Fruit fly (Drosophila melanogaster): ENCODE results near the gene CG32512.

The CG32512 gene

DNA sequence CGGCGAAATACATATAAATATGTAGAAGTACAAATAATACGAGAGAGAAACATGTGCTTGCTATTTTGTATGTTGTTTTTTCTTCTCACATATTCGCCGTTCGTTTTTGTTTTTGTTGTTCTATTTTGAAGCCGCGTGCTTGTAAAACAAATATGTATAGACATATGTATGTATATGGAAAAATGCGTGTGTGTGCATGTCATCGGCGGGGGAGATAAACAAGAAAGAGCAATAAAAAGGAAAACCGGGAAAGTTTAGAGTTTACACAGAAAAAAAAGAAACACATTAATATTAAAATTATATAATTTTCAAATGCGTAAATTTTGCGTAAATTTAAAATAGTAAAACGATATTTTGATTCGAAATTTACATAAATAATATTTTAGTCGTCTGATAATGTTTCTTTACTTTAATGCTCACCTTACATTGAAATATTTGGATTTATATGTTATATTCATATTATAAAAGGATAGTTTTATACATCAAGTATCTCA, 21.8 kb downstream of the CG32512 start (continued):
- 0 out of 2 replicates have a peak, but pooled peaks have one; percentile 12 for TF ChIP-seq ttk (GFP tag; IDR thresholded peaks at IDR 0.05)
- TF ChIP-seq Asciz (GFP tag; optimal IDR thresholded peaks at IDR 0.05) = no peak
- TF ChIP-seq CG10209 (GFP tag; optimal IDR thresholded peaks at IDR 0.05) = no peak
- no peak for TF ChIP-seq eyg (GFP tag; optimal IDR thresholded peaks at IDR 0.05)
- no peak for TF ChIP-seq Dip2 (GFP tag; IDR thresholded peaks at IDR 0.05)
- TF ChIP-seq CG13775 (GFP tag; optimal IDR thresholded peaks at IDR 0.05) = no peak
- TF ChIP-seq CG13894 (tag; optimal IDR thresholded peaks at IDR 0.05) = peak; percentile 11
- peak; percentile 23; the same call in 1 of the 2 replicates for TF ChIP-seq CG11696 (GFP tag; IDR thresholded peaks at IDR 0.05)
- peak; percentile 25 for TF ChIP-seq ATbp (GFP tag; optimal IDR thresholded peaks at IDR 0.05)
- peak; percentile 18 for TF ChIP-seq CG6254 (GFP tag; optimal IDR thresholded peaks at IDR 0.05)
- peak; percentile 13 for TF ChIP-seq nerfin-1 (tag; optimal IDR thresholded peaks at IDR 0.05)
- TF ChIP-seq klu (GFP tag; IDR thresholded peaks at IDR 0.05) = no peak
- TF ChIP-seq dmrt99B (tag; optimal IDR thresholded peaks at IDR 0.05) = peak; percentile 52
- TF ChIP-seq HHEX (GFP tag; optimal IDR thresholded peaks at IDR 0.05) = peak; percentile 13
- TF ChIP-seq da (GFP tag; optimal IDR thresholded peaks at IDR 0.05) = no peak
- no peak for TF ChIP-seq Jarid2 (GFP tag; optimal IDR thresholded peaks at IDR 0.05)
- no peak for TF ChIP-seq cato (GFP tag; optimal IDR thresholded peaks at IDR 0.05; ENCODE audit: borderline replicate concordance)
- TF ChIP-seq CG12391 (tag; optimal IDR thresholded peaks at IDR 0.05) = peak; percentile 38
- no peak for TF ChIP-seq Aef1 (GFP tag; IDR thresholded peaks at IDR 0.05)
- TF ChIP-seq fd96Cb (tag; optimal IDR thresholded peaks at IDR 0.05) = peak; percentile 11
- TF ChIP-seq Atf6 (GFP tag; IDR thresholded peaks at IDR 0.05) = peak; percentile 17; the same call in 1 of the 2 replicates
- TF ChIP-seq CG4707 (GFP tag; optimal IDR thresholded peaks at IDR 0.05) = no peak
- peak; percentile 3 for TF ChIP-seq CG8924 (tag; optimal IDR thresholded peaks at IDR 0.05)
- no peak for TF ChIP-seq CG34376 (GFP tag; optimal IDR thresholded peaks at IDR 0.05)
- TF ChIP-seq CG14441 (GFP tag; IDR thresholded peaks at IDR 0.05) = no peak
- TF ChIP-seq Spps (tag; optimal IDR thresholded peaks at IDR 0.05) = peak; percentile 1
- peak; percentile 36 for TF ChIP-seq gsb-n (tag; optimal IDR thresholded peaks at IDR 0.05)
- no peak for TF ChIP-seq sob (GFP tag; IDR thresholded peaks at IDR 0.05)
- no peak for TF ChIP-seq CG2199 (GFP tag; IDR thresholded peaks at IDR 0.05)
- TF ChIP-seq sug (tag; optimal IDR thresholded peaks at IDR 0.05) = no peak
- no peak for TF ChIP-seq sna (GFP tag; IDR thresholded peaks at IDR 0.05; ENCODE audit: partially characterized antibody)
- TF ChIP-seq lola (GFP tag; optimal IDR thresholded peaks at IDR 0.05) = peak in 1 of 3 experiments; percentile 8
- peak; percentile 15 for TF ChIP-seq trem (tag; optimal IDR thresholded peaks at IDR 0.05)
- peak; percentile 35 for TF ChIP-seq Sox100B (GFP tag; optimal IDR thresholded peaks at IDR 0.05)
- no peak for TF ChIP-seq Optix (GFP tag; IDR thresholded peaks at IDR 0.05)
- no peak for TF ChIP-seq NC2α (GFP tag; optimal IDR thresholded peaks at IDR 0.05)
- no peak for TF ChIP-seq CG17912 (GFP tag; optimal IDR thresholded peaks at IDR 0.05)
- TF ChIP-seq croc (GFP tag; conservative IDR thresholded peaks at IDR 0.05) = no peak
- no peak for TF ChIP-seq tgo (GFP tag; IDR thresholded peaks at IDR 0.05)
- TF ChIP-seq Dek (tag; optimal IDR thresholded peaks at IDR 0.05) = no peak
- no peak for TF ChIP-seq Dref (GFP tag; IDR thresholded peaks at IDR 0.05)
- TF ChIP-seq Opbp (GFP tag; IDR thresholded peaks at IDR 0.05; ENCODE audit: partially characterized antibody) = no peak
- TF ChIP-seq ato (GFP tag; IDR thresholded peaks at IDR 0.05; ENCODE audit: partially characterized antibody) = no peak
- peak; percentile 18 for TF ChIP-seq CG15601 (tag; optimal IDR thresholded peaks at IDR 0.05)
- no peak for TF ChIP-seq CG10654 (GFP tag; optimal IDR thresholded peaks at IDR 0.05)
- TF ChIP-seq B-H2 (GFP tag; optimal IDR thresholded peaks at IDR 0.05) = no peak
- no peak for TF ChIP-seq Kr (GFP tag; optimal IDR thresholded peaks at IDR 0.05)
- TF ChIP-seq Lim3 (GFP tag; IDR thresholded peaks at IDR 0.05) = no peak
- TF ChIP-seq CG10147 (GFP tag; optimal IDR thresholded peaks at IDR 0.05) = peak; percentile 14
- TF ChIP-seq H2.0 (GFP tag; IDR thresholded peaks at IDR 0.05) = no peak

Data from whole organism, embryonic.